Fruit fly (Drosophila melanogaster) whole organism, embryonic: ENCODE data around the gene snz.
A peak's percentile ranks its signal among the peaks of the same experiment; 100 is the strongest.

ENCODE experiments used
- Adf1 ChIP-seq: fragments of 200-800 bp; sonication (Bioruptor generic); IDR thresholded peaks from 2 replicates; pipeline ENCODE4 v1.3.6; 2022; ENCODE audit warnings: missing biosample characterization, missing genetic modification characterization
- Aef1 ChIP-seq: fragments of 200-800 bp; sonication (Bioruptor generic); IDR thresholded peaks from 3 replicates; pipeline ENCODE4 v1.3.6; 2022; ENCODE audit warnings: missing biosample characterization, missing genetic modification characterization
- B-H1 ChIP-seq: fragments of 200-800 bp; sonication (Bioruptor generic); IDR thresholded peaks from 3 replicates; pipeline ENCODE4 v1.3.6; 2022; ENCODE audit warnings: missing biosample characterization, missing genetic modification characterization
- Blimp-1 ChIP-seq: fragments of 200-800 bp; sonication (Bioruptor generic); optimal IDR thresholded peaks from 3 replicates; lab custom pipeline; 2018; ENCODE audit warnings: missing biosample characterization, missing genetic modification characterization, mild to moderate bottlenecking, moderate library complexity, missing genetic modification reagents
- BtbVII ChIP-seq: fragments of 200-800 bp; sonication (Bioruptor generic); optimal IDR thresholded peaks from 3 replicates; lab custom pipeline; 2017; ENCODE audit warnings: missing biosample characterization, mild to moderate bottlenecking, missing genetic modification characterization
- CG1024 ChIP-seq: fragments of 200-800 bp; sonication (Bioruptor generic); IDR thresholded peaks from 2 replicates; pipeline ENCODE4 v1.3.6; 2022; ENCODE audit warnings: missing biosample characterization, missing genetic modification characterization
- CG10654 ChIP-seq: fragments of 200-800 bp; sonication (Bioruptor generic); optimal IDR thresholded peaks from 2 replicates; lab custom pipeline; 2016; ENCODE audit warnings: missing biosample characterization, missing genetic modification characterization
- CG12769 ChIP-seq: fragments of 200-800 bp; sonication (Bioruptor generic); optimal IDR thresholded peaks from 2 replicates; lab custom pipeline; 2019; ENCODE audit warnings: missing biosample characterization, mild to moderate bottlenecking, missing genetic modification characterization, moderate library complexity
- CG15514 ChIP-seq: fragments of 200-800 bp; sonication (Bioruptor generic); optimal IDR thresholded peaks from 3 replicates; lab custom pipeline; 2017; ENCODE audit warnings: missing biosample characterization, missing genetic modification characterization, mild to moderate bottlenecking, moderate library complexity, missing genetic modification reagents
- CG17361 ChIP-seq: fragments of 200-800 bp; sonication (Bioruptor generic); IDR thresholded peaks from 3 replicates; pipeline ENCODE4 v1.3.6; 2022; ENCODE audit warnings: missing biosample characterization, missing genetic modification characterization
- CG17802 ChIP-seq: fragments of 200-800 bp; sonication (Bioruptor generic); optimal IDR thresholded peaks from 2 replicates; lab custom pipeline; 2018; ENCODE audit warnings: missing biosample characterization, mild to moderate bottlenecking, missing genetic modification characterization, moderate library complexity
- CG2199 ChIP-seq: fragments of 200-800 bp; sonication (Bioruptor generic); IDR thresholded peaks from 3 replicates; pipeline ENCODE4 v1.3.6; 2022; ENCODE audit warnings: missing biosample characterization, missing genetic modification characterization
- CG2712 ChIP-seq: fragments of 200-800 bp; optimal IDR thresholded peaks from 3 replicates; lab custom pipeline; 2019; ENCODE audit warnings: missing biosample characterization, mild to moderate bottlenecking, missing genetic modification characterization, moderate library complexity
- CG30403 ChIP-seq: fragments of 200-800 bp; sonication (Bioruptor generic); optimal IDR thresholded peaks from 3 replicates; lab custom pipeline; 2016; ENCODE audit warnings: missing biosample characterization, missing genetic modification characterization
- CG30431 ChIP-seq: fragments of 200-800 bp; sonication (Bioruptor generic); optimal IDR thresholded peaks from 2 replicates; lab custom pipeline; 2017; ENCODE audit warnings: missing biosample characterization, missing genetic modification characterization
- CG32532 ChIP-seq: fragments of 200-800 bp; sonication (Bioruptor generic); IDR thresholded peaks from 2 replicates; pipeline ENCODE4 v1.3.6; 2022; ENCODE audit warnings: missing biosample characterization, missing genetic modification characterization
- CG32772 ChIP-seq: fragments of 200-800 bp; sonication (Bioruptor generic); IDR thresholded peaks from 2 replicates; pipeline ENCODE4 v1.3.6; 2022; ENCODE audit warnings: missing biosample characterization, missing genetic modification characterization
- CG3281 ChIP-seq: fragments of 200-800 bp; sonication (Bioruptor generic); optimal IDR thresholded peaks from 3 replicates; lab custom pipeline; 2017; ENCODE audit warnings: missing biosample characterization, mild to moderate bottlenecking, missing genetic modification characterization
- CG3838 ChIP-seq: fragments of 200-800 bp; sonication (Bioruptor generic); optimal IDR thresholded peaks from 3 replicates; lab custom pipeline; 2016; ENCODE audit warnings: missing biosample characterization, missing genetic modification characterization
- CG4730 ChIP-seq: fragments of 200-800 bp; sonication (Bioruptor generic); IDR thresholded peaks from 2 replicates; pipeline ENCODE4 v1.3.6; 2022; ENCODE audit warnings: missing biosample characterization, missing genetic modification characterization
- CG7786 ChIP-seq: fragments of 200-800 bp; sonication (Bioruptor generic); optimal IDR thresholded peaks from 2 replicates; lab custom pipeline; 2016; ENCODE audit warnings: missing biosample characterization, missing genetic modification characterization
- CG8944 ChIP-seq: fragments of 200-800 bp; sonication (Bioruptor generic); optimal IDR thresholded peaks from 3 replicates; lab custom pipeline; 2016; ENCODE audit warnings: missing biosample characterization, missing genetic modification characterization
- Dbx ChIP-seq: fragments of 200-800 bp; sonication (Bioruptor generic); IDR thresholded peaks from 3 replicates; pipeline ENCODE4 v1.3.6; 2022; ENCODE audit warnings: missing biosample characterization, missing genetic modification characterization
- Dll ChIP-seq: fragments of 200-800 bp; sonication (Bioruptor generic); IDR thresholded peaks from 4 replicates; pipeline ENCODE4 v1.3.6; 2022; ENCODE audit warnings: missing biosample characterization, missing genetic modification characterization; ENCODE audit not compliant: partially characterized antibody
- GATAe ChIP-seq: fragments of 200-800 bp; sonication (Bioruptor generic); conservative IDR thresholded peaks from 2 replicates; pipeline ENCODE4 v1.3.6; 2022; ENCODE audit warnings: missing biosample characterization, missing genetic modification characterization
- Gsc ChIP-seq: fragments of 200-800 bp; sonication (Bioruptor generic); IDR thresholded peaks from 2 replicates; pipeline ENCODE4 v1.3.6; 2022; ENCODE audit warnings: missing biosample characterization, missing genetic modification characterization
- HmgZ ChIP-seq: fragments of 200-800 bp; sonication (Bioruptor generic); optimal IDR thresholded peaks from 2 replicates; lab custom pipeline; 2018; ENCODE audit warnings: missing biosample characterization, mild to moderate bottlenecking, missing genetic modification characterization
- Hsf ChIP-seq: fragments of 200-800 bp; sonication (Bioruptor generic); optimal IDR thresholded peaks from 3 replicates; lab custom pipeline; 2016; ENCODE audit warnings: missing biosample characterization, missing genetic modification characterization
- MTF-1 ChIP-seq: fragments of 200-800 bp; sonication (Bioruptor generic); optimal IDR thresholded peaks from 2 replicates; lab custom pipeline; 2018; ENCODE audit warnings: missing biosample characterization, mild to moderate bottlenecking, missing genetic modification characterization, borderline replicate concordance
- Taf1 ChIP-seq: fragments of 200-800 bp; sonication (Bioruptor generic); IDR thresholded peaks from 2 replicates; pipeline ENCODE4 v1.3.6; 2022; ENCODE audit warnings: missing biosample characterization, missing genetic modification characterization
- Trl ChIP-seq, 3 experiments: fragments of >200 bp in 2 of 3; fragments of 200-800 bp in 1 of 3; sonication (Bioruptor generic) in 1 of 3; optimal IDR thresholded peaks; 2 replicates in 1 of 3; 3 replicates in 2 of 3; lab custom pipeline; 2016 to 2017; ENCODE audit warnings: missing biosample characterization in 1 of 3, missing genetic modification characterization in 1 of 3
- Xbp1 ChIP-seq: fragments of 200-800 bp; sonication (Bioruptor generic); optimal IDR thresholded peaks from 3 replicates; lab custom pipeline; 2016; ENCODE audit warnings: missing biosample characterization, mild to moderate bottlenecking, missing genetic modification characterization
- YL-1 ChIP-seq: fragments of 200-800 bp; sonication (Bioruptor generic); optimal IDR thresholded peaks from 3 replicates; lab custom pipeline; 2017; ENCODE audit warnings: missing biosample characterization, mild to moderate bottlenecking, missing genetic modification characterization
- bowl ChIP-seq: fragments of 200-800 bp; sonication (Bioruptor generic); IDR thresholded peaks from 2 replicates; pipeline ENCODE4 v1.3.6; 2022; ENCODE audit warnings: missing biosample characterization, missing genetic modification characterization
- exex ChIP-seq: fragments of 200-800 bp; sonication (Bioruptor generic); optimal IDR thresholded peaks from 4 replicates; lab custom pipeline; 2018; ENCODE audit warnings: missing biosample characterization, mild to moderate bottlenecking, missing genetic modification characterization, moderate library complexity
- kah ChIP-seq: fragments of 200-800 bp; sonication (Bioruptor generic); optimal IDR thresholded peaks from 2 replicates; lab custom pipeline; 2018; ENCODE audit warnings: missing biosample characterization, mild to moderate bottlenecking, missing genetic modification characterization
- lbe ChIP-seq: fragments of 200-800 bp; sonication (Bioruptor generic); optimal IDR thresholded peaks from 2 replicates; lab custom pipeline; 2016; ENCODE audit warnings: missing biosample characterization, mild to moderate bottlenecking, missing genetic modification characterization
- lmd ChIP-seq: fragments of 200-800 bp; sonication (Bioruptor generic); IDR thresholded peaks from 2 replicates; pipeline ENCODE4 v1.3.6; 2022; ENCODE audit warnings: missing biosample characterization, missing genetic modification characterization
- mirr ChIP-seq: fragments of 200-800 bp; sonication (Bioruptor generic); optimal IDR thresholded peaks from 3 replicates; lab custom pipeline; 2018; ENCODE audit warnings: missing biosample characterization, mild to moderate bottlenecking, missing genetic modification characterization
- pan ChIP-seq, 4 experiments: fragments of >200 bp in 3 of 4; fragments of 200-800 bp in 1 of 4; sonication (Bioruptor generic) in 1 of 4; optimal IDR thresholded peaks in 3 of 4; IDR thresholded peaks in 1 of 4; 2 replicates each; pipeline versions ENCODE4 v1.3.6 to Lab custom; 2017 to 2022; ENCODE audit warnings: missing biosample characterization in 2 of 4, missing genetic modification characterization in 2 of 4, mixed read lengths in 1 of 4
- pita ChIP-seq: fragments of 200-800 bp; sonication (Bioruptor generic); optimal IDR thresholded peaks from 2 replicates; lab custom pipeline; 2017; ENCODE audit warnings: missing biosample characterization, mild to moderate bottlenecking, missing genetic modification characterization
- slbo ChIP-seq: fragments of 200-800 bp; sonication (Bioruptor generic); IDR thresholded peaks from 2 replicates; pipeline ENCODE4 v1.3.6; 2022; ENCODE audit warnings: missing biosample characterization, missing genetic modification characterization
- stwl ChIP-seq: fragments of 200-800 bp; sonication (Bioruptor generic); optimal IDR thresholded peaks from 3 replicates; lab custom pipeline; 2018; ENCODE audit warnings: missing biosample characterization, mild to moderate bottlenecking, missing genetic modification characterization, moderate library complexity
- tgo ChIP-seq: fragments of 200-800 bp; sonication (Bioruptor generic); IDR thresholded peaks from 3 replicates; pipeline ENCODE4 v1.3.6; 2022; ENCODE audit warnings: missing biosample characterization, missing genetic modification characterization
- vvl ChIP-seq: fragments of 200-800 bp; sonication (Bioruptor generic); IDR thresholded peaks from 2 replicates; pipeline ENCODE4 v1.3.6; 2022; ENCODE audit warnings: missing biosample characterization, missing genetic modification characterization
- zfh2 ChIP-seq: fragments of 200-800 bp; sonication (Bioruptor generic); optimal IDR thresholded peaks from 2 replicates; lab custom pipeline; 2016; ENCODE audit warnings: missing biosample characterization, missing genetic modification characterization

Gene snz

DNA sequence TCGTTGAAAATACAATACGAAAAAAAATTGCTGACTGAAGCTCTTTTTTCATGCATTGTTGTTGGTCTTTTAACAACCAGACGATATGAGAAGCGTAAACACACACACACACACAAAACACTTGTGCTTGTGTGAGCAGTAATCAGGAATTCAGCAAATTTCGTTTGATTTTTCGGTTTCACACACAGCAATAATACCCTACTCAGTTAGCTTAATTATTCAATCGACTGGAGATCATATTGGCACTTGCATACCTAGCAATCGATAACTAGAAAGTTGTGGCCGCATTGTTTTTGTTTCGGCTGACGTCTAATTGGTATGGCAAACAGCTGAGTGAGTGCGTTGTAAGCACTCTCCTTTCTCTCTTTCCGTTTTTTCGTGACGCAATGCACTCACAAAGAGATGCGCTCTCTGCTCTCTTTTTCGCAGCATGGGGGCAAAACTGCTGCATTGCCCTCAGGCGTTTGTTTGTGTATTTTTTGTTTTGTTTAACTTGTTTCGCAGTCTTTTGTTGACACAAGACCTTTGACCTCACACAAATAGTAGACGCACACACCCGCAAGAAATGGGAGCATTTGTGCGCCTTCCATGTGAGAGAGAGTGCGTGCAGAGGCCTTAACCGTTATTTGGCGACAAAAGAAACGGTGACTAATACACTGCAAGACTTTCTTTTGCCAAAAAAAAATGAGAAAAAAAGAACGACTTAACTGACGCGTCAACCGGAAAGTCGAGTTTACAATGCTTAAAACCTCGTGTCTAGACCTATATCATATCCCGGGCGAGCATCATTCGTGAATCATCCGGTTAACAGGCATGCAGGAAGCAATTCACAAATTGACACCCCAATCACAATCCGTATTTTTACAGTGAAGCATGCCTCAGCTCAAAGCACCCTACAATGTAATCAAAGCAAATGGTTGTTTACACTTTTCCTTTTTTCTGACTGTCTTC lies 33.2 kb downstream of the snz start (continued):
- TF ChIP-seq Dbx: 0 out of 3 replicates have a peak, but pooled peaks have one; percentile 26
- TF ChIP-seq HmgZ (tag; lab: Kevin White, UChicago): peak; percentile 14
- peak; percentile 2 for TF ChIP-seq CG8944
- 0 out of 2 replicates have a peak, but pooled peaks have one; percentile 33 for TF ChIP-seq CG32772
- TF ChIP-seq bowl (GFP tag; lab: Robert Waterston, UW): no peak
- peak; percentile 54 for TF ChIP-seq CG12769 (tag; lab: Kevin White, UChicago)
- peak; percentile 62 for TF ChIP-seq lbe (GFP tag; lab: Kevin White, UChicago)
- TF ChIP-seq CG1024 (GFP tag; lab: Robert Waterston, UW): 0 out of 2 replicates have a peak, but pooled peaks have one; percentile 2
- 0 out of 2 replicates have a peak, but pooled peaks have one; percentile 24 for TF ChIP-seq CG32532
- no peak for TF ChIP-seq CG17802 (tag; lab: Kevin White, UChicago)
- 0 out of 4 replicates have a peak, but pooled peaks have one; percentile 37 for TF ChIP-seq Dll (GFP tag; lab: Robert Waterston, UW)
- peak; percentile 11; the same call in 1 of the 2 replicates for TF ChIP-seq Taf1 (GFP tag; lab: Robert Waterston, UW)
- TF ChIP-seq CG10654 (GFP tag; lab: Kevin White, UChicago): no peak
- peak; percentile 50; the same call in 1 of the 2 replicates for TF ChIP-seq Adf1 (GFP tag; lab: Robert Waterston, UW)
- peak; percentile 41 for TF ChIP-seq Xbp1 (GFP tag; lab: Kevin White, UChicago)
- TF ChIP-seq MTF-1 (GFP tag; lab: Kevin White, UChicago): peak; percentile 10
- peak; percentile 26 for TF ChIP-seq CG15514
- TF ChIP-seq Blimp-1 (GFP tag; lab: Kevin White, UChicago): peak; percentile 42
- peak; percentile 5 for TF ChIP-seq CG3281 (GFP tag; lab: Kevin White, UChicago)
- TF ChIP-seq lmd (GFP tag; lab: Robert Waterston, UW): peak; percentile 45; the same call in 1 of the 2 replicates
- TF ChIP-seq CG17361 (GFP tag; lab: Robert Waterston, UW): 0 out of 3 replicates have a peak, but pooled peaks have one; percentile 22
- peak; percentile 19 for TF ChIP-seq CG30431
- TF ChIP-seq CG7786 (GFP tag; lab: Kevin White, UChicago): peak; percentile 22
- TF ChIP-seq exex (tag; lab: Kevin White, UChicago): peak; percentile 58
- TF ChIP-seq CG2712 (tag; lab: Kevin White, UChicago): peak; percentile 23
- TF ChIP-seq CG3838 (GFP tag; lab: Kevin White, UChicago): no peak
- TF ChIP-seq pita (GFP tag; lab: Kevin White, UChicago): no peak
- TF ChIP-seq kah: no peak
- 0 out of 3 replicates have a peak, but pooled peaks have one; percentile 13 for TF ChIP-seq CG2199 (GFP tag; lab: Robert Waterston, UW)
- TF ChIP-seq mirr (GFP tag; lab: Kevin White, UChicago): peak; percentile 43
- peak; percentile 33; the same call in 2 of the 3 replicates for TF ChIP-seq tgo (GFP tag; lab: Robert Waterston, UW)
- TF ChIP-seq Gsc (GFP tag; lab: Robert Waterston, UW): no peak
- TF ChIP-seq vvl: peak; percentile 50
- TF ChIP-seq zfh2: peak; percentile 40
- TF ChIP-seq pan (optimal IDR thresholded peaks at IDR 0.05; lab: Kevin White, UChicago): no peak
- TF ChIP-seq pan (GFP tag; optimal IDR thresholded peaks at IDR 0.05 in 1 of 2, IDR thresholded peaks at IDR 0.05 in 1 of 2): peak in 1 of 2 experiments; percentile 57
- TF ChIP-seq CG4730 (GFP tag; lab: Robert Waterston, UW): no peak
- TF ChIP-seq B-H1: peak; percentile 13; the same call in 1 of the 3 replicates
- TF ChIP-seq BtbVII (GFP tag; lab: Kevin White, UChicago): no peak
- TF ChIP-seq slbo (GFP tag; lab: Robert Waterston, UW): peak; percentile 57
- peak; percentile 30 for TF ChIP-seq CG30403 (GFP tag; lab: Kevin White, UChicago)
- peak; percentile 77 to 89 for TF ChIP-seq Trl (optimal IDR thresholded peaks at IDR 0.05; lab: Kevin White, UChicago)
- TF ChIP-seq Trl (GFP tag; optimal IDR thresholded peaks at IDR 0.05; lab: Kevin White, UChicago): peak; percentile 2
- peak; percentile 21 for TF ChIP-seq Hsf (GFP tag; lab: Kevin White, UChicago)
- no peak for TF ChIP-seq stwl (tag; lab: Kevin White, UChicago)
- TF ChIP-seq YL-1: no peak
- TF ChIP-seq Aef1 (GFP tag; lab: Robert Waterston, UW): peak; percentile 47; the same call in 2 of the 3 replicates
- no peak for TF ChIP-seq GATAe
